Worm (Caenorhabditis elegans) whole organism, mixed stage, embryonic: ENCODE measurements around the gene pho-8.

Experiments used
- M03D4.4 ChIP-seq: sonication (generic microtip); optimal IDR thresholded peaks from 2 replicates; lab custom pipeline; 2017; ENCODE audit warnings: mild to moderate bottlenecking, missing genetic modification characterization, missing compliant biosample characterization
- bed-3 ChIP-seq: fragments of 200-800 bp; sonication (Bioruptor generic); optimal IDR thresholded peaks from 3 replicates; lab custom pipeline; 2018; ENCODE audit warnings: mild to moderate bottlenecking, missing genetic modification characterization, moderate library complexity, missing compliant biosample characterization
- blmp-1 ChIP-seq: fragments of 150-350 bp; optimal IDR thresholded peaks from 2 replicates; lab custom pipeline; 2014; ENCODE audit warnings: missing biosample characterization, missing genetic modification characterization
- ceh-39 ChIP-seq: fragments of 150-350 bp; optimal IDR thresholded peaks from 2 replicates; lab custom pipeline; 2014; ENCODE audit warnings: missing biosample characterization, missing genetic modification characterization
- ceh-43 ChIP-seq: fragments of 200-800 bp; sonication (Bioruptor generic); optimal IDR thresholded peaks from 2 replicates; lab custom pipeline; 2018; ENCODE audit warnings: mild to moderate bottlenecking, missing genetic modification characterization, moderate library complexity, missing compliant biosample characterization
- ceh-83 ChIP-seq: fragments of 200-800 bp; sonication (Bioruptor generic); optimal IDR thresholded peaks from 2 replicates; lab custom pipeline; 2018; ENCODE audit warnings: mild to moderate bottlenecking, missing genetic modification characterization, missing compliant biosample characterization
- ces-1 ChIP-seq: fragments of 150-350 bp; optimal IDR thresholded peaks from 2 replicates; lab custom pipeline; 2014; ENCODE audit warnings: missing biosample characterization, missing genetic modification reagents, missing genetic modification characterization
- cnd-1 ChIP-seq: fragments of 200-800 bp; sonication (Bioruptor generic); optimal IDR thresholded peaks from 2 replicates; lab custom pipeline; 2018; ENCODE audit warnings: mild to moderate bottlenecking, missing genetic modification characterization, missing compliant biosample characterization
- drap-1 ChIP-seq: fragments of 200-800 bp; sonication (Bioruptor generic); optimal IDR thresholded peaks from 3 replicates; lab custom pipeline; 2018; ENCODE audit warnings: mild to moderate bottlenecking, missing genetic modification characterization, missing compliant biosample characterization
- elt-1 ChIP-seq: sonication (generic microtip); optimal IDR thresholded peaks from 2 replicates; lab custom pipeline; 2017; ENCODE audit warnings: missing genetic modification characterization, mild to moderate bottlenecking, missing compliant biosample characterization, antibody characterized with exemption, moderate library complexity, borderline replicate concordance; ENCODE audit not compliant: insufficient read depth
- elt-3 ChIP-seq: fragments of 150-350 bp; optimal IDR thresholded peaks from 2 replicates; lab custom pipeline; 2014; ENCODE audit warnings: missing biosample characterization, missing genetic modification characterization
- flh-1 ChIP-seq: fragments of 200-800 bp; sonication (Bioruptor generic); optimal IDR thresholded peaks from 2 replicates; lab custom pipeline; 2018; ENCODE audit warnings: mild to moderate bottlenecking, missing genetic modification characterization, moderate library complexity, missing compliant biosample characterization
- ham-2 ChIP-seq: fragments of 200-800 bp; sonication (Bioruptor generic); optimal IDR thresholded peaks from 2 replicates; lab custom pipeline; 2018; ENCODE audit warnings: mild to moderate bottlenecking, missing genetic modification characterization, missing compliant biosample characterization
- hlh-1 ChIP-seq: fragments of 150-350 bp; optimal IDR thresholded peaks from 2 replicates; lab custom pipeline; 2014; ENCODE audit warnings: missing biosample characterization, missing genetic modification reagents, missing genetic modification characterization
- lin-13 ChIP-seq: fragments of 150-350 bp; optimal IDR thresholded peaks from 2 replicates; lab custom pipeline; 2014; ENCODE audit warnings: missing biosample characterization, missing genetic modification characterization
- lin-32 ChIP-seq: fragments of 200-800 bp; sonication (Bioruptor generic); optimal IDR thresholded peaks from 2 replicates; lab custom pipeline; 2018; ENCODE audit warnings: mild to moderate bottlenecking, missing genetic modification characterization, missing compliant biosample characterization
- lsy-2 ChIP-seq: fragments of 150-350 bp; optimal IDR thresholded peaks from 2 replicates; lab custom pipeline; 2014; ENCODE audit warnings: missing biosample characterization, missing genetic modification characterization
- mep-1 ChIP-seq: fragments of 150-350 bp; optimal IDR thresholded peaks from 2 replicates; lab custom pipeline; 2017; ENCODE audit warnings: missing biosample characterization, missing genetic modification reagents, missing genetic modification characterization, inconsistent platforms
- mls-2 ChIP-seq: sonication (generic microtip); optimal IDR thresholded peaks from 2 replicates; lab custom pipeline; 2016; ENCODE audit warnings: mild to moderate bottlenecking, missing genetic modification characterization, moderate library complexity, missing compliant biosample characterization
- nhr-2 ChIP-seq: fragments of 150-350 bp; optimal IDR thresholded peaks from 2 replicates; lab custom pipeline; 2014; ENCODE audit warnings: missing biosample characterization, missing genetic modification characterization
- nhr-237 ChIP-seq: fragments of 150-350 bp; optimal IDR thresholded peaks from 2 replicates; lab custom pipeline; 2014; ENCODE audit warnings: missing biosample characterization, missing genetic modification characterization
- nhr-28 ChIP-seq: fragments of 150-350 bp; optimal IDR thresholded peaks from 2 replicates; lab custom pipeline; 2014; ENCODE audit warnings: missing biosample characterization, missing genetic modification characterization
- nhr-76 ChIP-seq: sonication (generic microtip); optimal IDR thresholded peaks from 2 replicates; lab custom pipeline; 2017; ENCODE audit warnings: missing biosample characterization, missing genetic modification characterization
- pha-4 ChIP-seq: fragments of 150-350 bp; optimal IDR thresholded peaks from 2 replicates; lab custom pipeline; 2018; ENCODE audit warnings: missing biosample characterization, missing genetic modification reagents, missing genetic modification characterization
- sem-2 ChIP-seq: fragments of 200-800 bp; sonication (Bioruptor generic); optimal IDR thresholded peaks from 2 replicates; lab custom pipeline; 2018; ENCODE audit warnings: mild to moderate bottlenecking, missing genetic modification characterization, missing compliant biosample characterization
- snpc-4 ChIP-seq: fragments of 150-350 bp; optimal IDR thresholded peaks from 2 replicates; lab custom pipeline; 2014; ENCODE audit warnings: missing biosample characterization, missing genetic modification characterization
- sptf-1 ChIP-seq: sonication (generic microtip); optimal IDR thresholded peaks from 2 replicates; lab custom pipeline; 2017; ENCODE audit warnings: mild to moderate bottlenecking, missing genetic modification characterization, moderate library complexity, missing compliant biosample characterization
- unc-120 ChIP-seq: sonication (generic microtip); optimal IDR thresholded peaks from 2 replicates; lab custom pipeline; 2017; ENCODE audit warnings: missing genetic modification characterization, missing compliant biosample characterization; ENCODE audit not compliant: poor library complexity, severe bottlenecking
- unc-62 ChIP-seq: fragments of 150-350 bp; optimal IDR thresholded peaks from 2 replicates; lab custom pipeline; 2014; ENCODE audit warnings: missing biosample characterization, missing genetic modification reagents, missing genetic modification characterization
- zip-8 ChIP-seq: fragments of 150-350 bp; optimal IDR thresholded peaks from 2 replicates; lab custom pipeline; 2014; ENCODE audit warnings: missing biosample characterization, missing genetic modification characterization
- ztf-11 ChIP-seq: fragments of 150-350 bp; optimal IDR thresholded peaks from 2 replicates; lab custom pipeline; 2014; ENCODE audit warnings: missing biosample characterization, missing genetic modification characterization

The pho-8 gene

ce11 chrV:11797272-11797855 lies 36.1 kb upstream of the pho-8 start:
- TF ChIP-seq nhr-2 (no peak), ceh-43 (no peak), sem-2 (GFP tag; lab: Kevin White, UChicago) (no peak), ces-1 (no peak), cnd-1 (tag; lab: Kevin White, UChicago) (no peak), ceh-39 (tag; lab: Kevin White, UChicago) (no peak), zip-8 (tag; lab: Kevin White, UChicago) (no peak), bed-3 (GFP tag; lab: Kevin White, UChicago) (no peak)
- TF ChIP-seq, all 35 proteins: peak for 0

ce11 chrV:11798320-11798719 lies 35.1 kb upstream of the pho-8 start:
- no peak for TF ChIP-seq unc-62 (GFP tag; lab: Kevin White, UChicago)
- TF ChIP-seq ceh-39 (tag; lab: Kevin White, UChicago) = no peak
- TF ChIP-seq mls-2 (tag; lab: Kevin White, UChicago) = no peak
- no peak for TF ChIP-seq bed-3 (GFP tag; lab: Kevin White, UChicago)
- TF ChIP-seq blmp-1 (tag; lab: Kevin White, UChicago) = no peak
- no peak for TF ChIP-seq sem-2 (GFP tag; lab: Kevin White, UChicago)
- TF ChIP-seq ham-2 (GFP tag; lab: Kevin White, UChicago) = no peak
- no peak for TF ChIP-seq snpc-4 (tag; lab: Kevin White, UChicago)
- no peak for TF ChIP-seq sptf-1 (tag; lab: Kevin White, UChicago)
- TF ChIP-seq hlh-1 (tag; lab: Kevin White, UChicago) = no peak
- TF ChIP-seq nhr-28 (tag; lab: Kevin White, UChicago) = no peak
- no peak for TF ChIP-seq drap-1 (GFP tag; lab: Kevin White, UChicago)
- TF ChIP-seq lsy-2 = no peak

ce11 chrV:11799252-11799822 lies 34.1 kb upstream of the pho-8 start:
- TF ChIP-seq ceh-39 (tag; lab: Kevin White, UChicago) (no peak), nhr-237 (tag; lab: Kevin White, UChicago) (peak; percentile 38), hlh-1 (tag; lab: Kevin White, UChicago) (no peak), blmp-1 (tag; lab: Kevin White, UChicago) (no peak), lin-32 (GFP tag; lab: Kevin White, UChicago) (no peak), bed-3 (GFP tag; lab: Kevin White, UChicago) (no peak), elt-3 (tag; lab: Kevin White, UChicago) (peak; percentile 37)
- TF ChIP-seq, all 35 proteins: peak for 2

- TF ChIP-seq unc-120 (tag; lab: Kevin White, UChicago) (no peak), flh-1 (GFP tag; lab: Kevin White, UChicago) (no peak)
- TF ChIP-seq, all 35 proteins: peak for 0
Observed at ce11 chrV:11800486-11800885, 32.9 kb upstream of the pho-8 start.

ce11 chrV:11801076-11801849 lies 32.2 kb upstream of the pho-8 start:
- TF ChIP-seq lin-13 (tag; lab: Kevin White, UChicago) (no peak), pha-4 (tag; lab: Kevin White, UChicago) (no peak), elt-1 (tag; lab: Kevin White, UChicago) (peak; percentile 64)

ce11 chrV:11802508-11802907 lies 30.9 kb upstream of the pho-8 start:
- TF ChIP-seq ceh-39 (tag; lab: Kevin White, UChicago) = no peak
- TF ChIP-seq cnd-1 (tag; lab: Kevin White, UChicago) = no peak
- no peak for TF ChIP-seq ceh-43
- no peak for TF ChIP-seq lin-13 (tag; lab: Kevin White, UChicago)
- TF ChIP-seq elt-1 (tag; lab: Kevin White, UChicago) = no peak
- no peak for TF ChIP-seq drap-1 (GFP tag; lab: Kevin White, UChicago)
- TF ChIP-seq ham-2 (GFP tag; lab: Kevin White, UChicago) = peak; percentile 19
- no peak for TF ChIP-seq lin-32 (GFP tag; lab: Kevin White, UChicago)
- TF ChIP-seq ceh-83 = no peak
- TF ChIP-seq ztf-11 (tag; lab: Kevin White, UChicago) = no peak
- TF ChIP-seq elt-3 (tag; lab: Kevin White, UChicago) = peak; percentile 66
- TF ChIP-seq flh-1 (GFP tag; lab: Kevin White, UChicago) = no peak
- no peak for TF ChIP-seq hlh-1 (tag; lab: Kevin White, UChicago)
- TF ChIP-seq ces-1 = no peak
- TF ChIP-seq sem-2 (GFP tag; lab: Kevin White, UChicago) = no peak
- TF ChIP-seq zip-8 (tag; lab: Kevin White, UChicago) = no peak
- TF ChIP-seq mep-1 (tag; lab: Kevin White, UChicago) = no peak
- no peak for TF ChIP-seq nhr-28 (tag; lab: Kevin White, UChicago)
- TF ChIP-seq nhr-2 = no peak
- peak; percentile 33 for TF ChIP-seq blmp-1 (tag; lab: Kevin White, UChicago)
- TF ChIP-seq M03D4.4 (tag; lab: Kevin White, UChicago) = no peak
- TF ChIP-seq nhr-76 (tag; lab: Kevin White, UChicago) = no peak
